Fruit fly (Drosophila melanogaster) whole organism, adult: ENCODE data around the gene CG17841.

ENCODE experiments used
- CG5204 ChIP-seq: fragments of 200-800 bp; sonication (Bioruptor generic); optimal IDR thresholded peaks from 2 replicates; lab custom pipeline; 2016; ENCODE audit warnings: missing biosample characterization, missing genetic modification characterization
- cnc ChIP-seq, 2 experiments: fragments of >200 bp; optimal IDR thresholded peaks; 2 replicates each; lab custom pipeline; 2017

dm6 chrX:10370201-10371038, 2.6 kb downstream of the CG17841 start:
- no peak for TF ChIP-seq cnc (optimal IDR thresholded peaks at IDR 0.05; lab: Kevin White, UChicago)
- no peak for TF ChIP-seq CG5204
